Worm (Caenorhabditis elegans) whole organism, L2 larva: Measurements from ENCODE around the gene skpo-1.

Source experiments
- F13H6.1 ChIP-seq: sonication (generic microtip); optimal IDR thresholded peaks from 2 replicates; lab custom pipeline; 2016; ENCODE audit warnings: missing genetic modification characterization, missing compliant biosample characterization
- R02D3.7 ChIP-seq: fragments of 150-350 bp; optimal IDR thresholded peaks from 2 replicates; lab custom pipeline; 2014; ENCODE audit warnings: missing biosample characterization, missing genetic modification characterization
- Y55F3AM.14 ChIP-seq: fragments of 200-800 bp; sonication (Bioruptor generic); optimal IDR thresholded peaks from 2 replicates; lab custom pipeline; 2018; ENCODE audit warnings: mild to moderate bottlenecking, missing genetic modification characterization, missing compliant biosample characterization
- alr-1 ChIP-seq: fragments of 150-350 bp; optimal IDR thresholded peaks from 2 replicates; lab custom pipeline; 2014; ENCODE audit warnings: missing biosample characterization, missing genetic modification characterization
- aly-2 ChIP-seq: fragments of 150-350 bp; optimal IDR thresholded peaks from 2 replicates; lab custom pipeline; 2014; ENCODE audit warnings: missing biosample characterization, missing genetic modification characterization
- ama-1 ChIP-seq: fragments of 150-350 bp; optimal IDR thresholded peaks from 2 replicates; lab custom pipeline; 2018; ENCODE audit warnings: inconsistent platforms
- blmp-1 ChIP-seq: sonication (generic microtip); optimal IDR thresholded peaks from 2 replicates; lab custom pipeline; 2017; ENCODE audit warnings: missing genetic modification characterization, mild to moderate bottlenecking, missing compliant biosample characterization, antibody characterized with exemption, moderate library complexity; ENCODE audit not compliant: insufficient read depth
- ceh-16 ChIP-seq: fragments of 150-350 bp; optimal IDR thresholded peaks from 2 replicates; lab custom pipeline; 2014; ENCODE audit warnings: missing biosample characterization, missing genetic modification characterization
- ceh-82 ChIP-seq: fragments of 150-350 bp; optimal IDR thresholded peaks from 2 replicates; lab custom pipeline; 2014; ENCODE audit warnings: missing biosample characterization, missing genetic modification characterization
- crh-2 ChIP-seq: sonication (generic microtip); optimal IDR thresholded peaks from 2 replicates; lab custom pipeline; 2017; ENCODE audit warnings: missing biosample characterization, missing genetic modification characterization
- dmd-4 ChIP-seq: sonication (generic microtip); optimal IDR thresholded peaks from 2 replicates; lab custom pipeline; 2017; ENCODE audit warnings: missing biosample characterization, missing genetic modification characterization
- egl-27 ChIP-seq: sonication (generic microtip); optimal IDR thresholded peaks from 3 replicates; lab custom pipeline; 2017; ENCODE audit warnings: missing biosample characterization, missing genetic modification reagents, missing genetic modification characterization
- elt-3 ChIP-seq: sonication (generic microtip); optimal IDR thresholded peaks from 2 replicates; lab custom pipeline; 2017; ENCODE audit warnings: missing biosample characterization, missing genetic modification characterization
- fos-1 ChIP-seq: fragments of 150-350 bp; optimal IDR thresholded peaks from 2 replicates; lab custom pipeline; 2014; ENCODE audit warnings: missing biosample characterization, missing genetic modification characterization
- gmeb-1 ChIP-seq: fragments of 150-350 bp; optimal IDR thresholded peaks from 2 replicates; lab custom pipeline; 2014; ENCODE audit warnings: missing biosample characterization, missing genetic modification characterization
- lin-11 ChIP-seq: fragments of 150-350 bp; sonication (generic microtip); optimal IDR thresholded peaks from 2 replicates; lab custom pipeline; 2014; ENCODE audit warnings: missing biosample characterization, missing genetic modification characterization, inconsistent platforms, mixed read lengths
- lin-13 ChIP-seq: fragments of 150-350 bp; optimal IDR thresholded peaks from 2 replicates; lab custom pipeline; 2014; ENCODE audit warnings: missing biosample characterization, missing genetic modification reagents, missing genetic modification characterization
- lin-39 ChIP-seq: fragments of 150-350 bp; optimal IDR thresholded peaks from 2 replicates; lab custom pipeline; 2014; ENCODE audit warnings: missing biosample characterization, missing genetic modification reagents, missing genetic modification characterization
- lsy-2 ChIP-seq, 2 experiments: fragments of 150-350 bp in 1 of 2; sonication (generic microtip) in 1 of 2; optimal IDR thresholded peaks; 2 replicates each; lab custom pipeline; 2014 to 2017; ENCODE audit warnings: missing biosample characterization in 2 of 2, missing genetic modification characterization in 2 of 2
- mab-5 ChIP-seq: fragments of 150-350 bp; optimal IDR thresholded peaks from 2 replicates; lab custom pipeline; 2014; ENCODE audit warnings: missing biosample characterization, missing genetic modification characterization
- mbf-1 ChIP-seq: sonication (generic microtip); optimal IDR thresholded peaks from 2 replicates; lab custom pipeline; 2017; ENCODE audit warnings: missing biosample characterization, missing genetic modification characterization
- nhr-10 ChIP-seq: sonication (generic microtip); optimal IDR thresholded peaks from 2 replicates; lab custom pipeline; 2017; ENCODE audit warnings: missing biosample characterization, missing genetic modification characterization
- nhr-11 ChIP-seq: fragments of 150-350 bp; optimal IDR thresholded peaks from 2 replicates; lab custom pipeline; 2014; ENCODE audit warnings: missing biosample characterization, missing genetic modification characterization
- nhr-12 ChIP-seq: fragments of 150-350 bp; optimal IDR thresholded peaks from 2 replicates; lab custom pipeline; 2014; ENCODE audit warnings: missing biosample characterization, missing genetic modification characterization
- nhr-21 ChIP-seq: fragments of 150-350 bp; optimal IDR thresholded peaks from 2 replicates; lab custom pipeline; 2014; ENCODE audit warnings: missing biosample characterization, missing genetic modification characterization
- nhr-23 ChIP-seq: fragments of 150-350 bp; optimal IDR thresholded peaks from 2 replicates; lab custom pipeline; 2014; ENCODE audit warnings: missing biosample characterization, missing genetic modification reagents, missing genetic modification characterization
- nhr-237 ChIP-seq: fragments of 150-350 bp; optimal IDR thresholded peaks from 2 replicates; lab custom pipeline; 2014; ENCODE audit warnings: missing biosample characterization, missing genetic modification characterization
- nhr-6 ChIP-seq: fragments of 150-350 bp; optimal IDR thresholded peaks from 2 replicates; lab custom pipeline; 2014; ENCODE audit warnings: missing biosample characterization, missing genetic modification characterization
- peb-1 ChIP-seq: fragments of 150-350 bp; optimal IDR thresholded peaks from 2 replicates; lab custom pipeline; 2014; ENCODE audit warnings: missing biosample characterization, missing genetic modification characterization
- sem-4 ChIP-seq: fragments of 150-350 bp; optimal IDR thresholded peaks from 2 replicates; lab custom pipeline; 2014; ENCODE audit warnings: missing biosample characterization, missing genetic modification reagents, missing genetic modification characterization
- skn-1 ChIP-seq: sonication (generic microtip); optimal IDR thresholded peaks from 2 replicates; lab custom pipeline; 2017; ENCODE audit warnings: missing biosample characterization, missing genetic modification characterization
- sma-3 ChIP-seq: sonication (generic microtip); optimal IDR thresholded peaks from 2 replicates; lab custom pipeline; 2016; ENCODE audit warnings: missing genetic modification reagents, missing genetic modification characterization, missing compliant biosample characterization
- sma-9 ChIP-seq, 2 experiments: fragments of 150-350 bp in 1 of 2; sonication (generic microtip) in 1 of 2; optimal IDR thresholded peaks; 2 replicates each; lab custom pipeline; 2014 to 2016; ENCODE audit warnings: missing genetic modification characterization in 2 of 2, mild to moderate bottlenecking in 1 of 2, missing biosample characterization in 1 of 2, missing compliant biosample characterization in 1 of 2, missing genetic modification reagents in 1 of 2, moderate library complexity in 1 of 2
- unc-39 ChIP-seq: fragments of 150-350 bp; optimal IDR thresholded peaks from 2 replicates; lab custom pipeline; 2014; ENCODE audit warnings: missing biosample characterization, missing genetic modification characterization
- unc-55 ChIP-seq: fragments of 150-350 bp; sonication (generic microtip); optimal IDR thresholded peaks from 3 replicates; lab custom pipeline; 2014; ENCODE audit warnings: missing biosample characterization, missing genetic modification reagents, missing genetic modification characterization
- unc-62 ChIP-seq: fragments of 150-350 bp; optimal IDR thresholded peaks from 2 replicates; lab custom pipeline; 2014; ENCODE audit warnings: missing biosample characterization, missing genetic modification reagents, missing genetic modification characterization
- zag-1 ChIP-seq: fragments of 150-350 bp; optimal IDR thresholded peaks from 2 replicates; lab custom pipeline; 2014; ENCODE audit warnings: missing biosample characterization, missing genetic modification characterization
- ztf-1 ChIP-seq: fragments of 200-800 bp; sonication (Bioruptor generic); conservative IDR thresholded peaks from 2 replicates; pipeline ENCODE4 v1.3.6; 2022; ENCODE audit warnings: missing genetic modification characterization, missing compliant biosample characterization
- ztf-11 ChIP-seq: sonication (generic microtip); optimal IDR thresholded peaks from 2 replicates; lab custom pipeline; 2017; ENCODE audit warnings: missing biosample characterization, missing genetic modification characterization
- ztf-4 ChIP-seq: fragments of 150-350 bp; optimal IDR thresholded peaks from 2 replicates; lab custom pipeline; 2014; ENCODE audit warnings: missing biosample characterization, missing genetic modification characterization

The skpo-1 gene

DNA sequence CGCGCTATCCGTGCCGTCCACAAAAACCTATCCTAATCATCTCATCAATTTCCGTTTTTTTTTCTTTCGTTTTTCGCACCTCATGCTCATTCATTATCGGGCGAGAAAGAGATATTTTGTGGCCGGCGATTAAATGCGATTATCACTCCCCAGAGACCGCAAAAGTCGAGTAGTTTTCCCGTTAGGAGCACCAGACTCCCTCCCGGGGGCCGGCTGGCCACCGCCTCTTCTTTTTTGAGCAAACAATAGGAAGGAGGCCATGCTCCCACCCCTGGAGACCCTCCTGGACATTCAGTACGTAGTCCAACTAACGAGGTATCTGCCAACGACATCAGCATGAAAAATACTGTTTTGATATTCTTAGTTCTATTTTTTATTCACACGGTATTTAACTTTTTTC is 44.2 kb downstream of the skpo-1 start, which contains the start of gene M195.2:
Gene M195.2 (plus strand): TSS at position 301 of the 400 bp plus-strand sequence.
- no peak for TF ChIP-seq elt-3 (tag; lab: Kevin White, UChicago)
- TF ChIP-seq aly-2 (tag; lab: Kevin White, UChicago): no peak
- no peak for TF ChIP-seq sma-3 (GFP tag; lab: Kevin White, UChicago)
- TF ChIP-seq Y55F3AM.14 (GFP tag; lab: Kevin White, UChicago): no peak
- TF ChIP-seq R02D3.7 (tag; lab: Kevin White, UChicago): no peak
- TF ChIP-seq unc-55: no peak
- TF ChIP-seq ceh-82: no peak
- TF ChIP-seq nhr-10 (tag; lab: Kevin White, UChicago): no peak
- TF ChIP-seq nhr-237 (tag; lab: Kevin White, UChicago): no peak
- no peak for TF ChIP-seq skn-1 (tag; lab: Kevin White, UChicago)
- no peak for TF ChIP-seq F13H6.1 (tag; lab: Kevin White, UChicago)
- TF ChIP-seq lin-11 (tag; lab: Kevin White, UChicago): no peak
- TF ChIP-seq lin-13 (GFP tag; lab: Kevin White, UChicago): no peak
- no peak for TF ChIP-seq sem-4
- TF ChIP-seq ama-1: no peak
- TF ChIP-seq, all 48 proteins: peak for 0

DNA sequence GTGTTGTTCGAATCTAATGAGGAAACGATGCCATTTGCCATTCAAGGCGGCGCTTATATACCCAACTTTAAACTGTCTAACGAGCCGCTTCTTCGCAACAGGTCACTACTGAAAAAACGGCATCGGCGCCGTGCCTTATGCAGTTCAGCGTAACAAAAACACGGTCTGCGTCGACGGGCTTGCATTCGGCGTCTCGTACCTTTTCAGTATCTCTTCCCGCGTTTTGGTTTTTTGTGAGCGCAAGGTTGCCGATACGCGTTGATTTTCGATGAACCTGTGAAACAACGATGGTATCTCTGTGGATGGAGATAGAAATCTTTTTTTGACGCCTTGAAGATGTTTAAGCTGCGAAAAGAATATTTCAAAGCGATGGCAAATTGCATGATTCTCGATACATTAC is 45.3 kb downstream of the skpo-1 start, which contains the start of gene col-77:
Gene col-77 (minus strand): TSS at position 32 of the 400 bp plus-strand sequence.
- no peak for TF ChIP-seq nhr-23 (tag; lab: Kevin White, UChicago)
- TF ChIP-seq sma-3 (GFP tag; lab: Kevin White, UChicago): no peak
- no peak for TF ChIP-seq sma-9 (GFP tag; optimal IDR thresholded peaks at IDR 0.05; lab: Kevin White, UChicago)
- TF ChIP-seq sma-9 (tag; optimal IDR thresholded peaks at IDR 0.05; lab: Kevin White, UChicago): no peak
- TF ChIP-seq lin-39 (tag; lab: Kevin White, UChicago): no peak
- no peak for TF ChIP-seq fos-1 (tag; lab: Kevin White, UChicago)
- no peak for TF ChIP-seq nhr-237 (tag; lab: Kevin White, UChicago)
- no peak for TF ChIP-seq nhr-6 (tag; lab: Kevin White, UChicago)
- no peak for TF ChIP-seq unc-55
- TF ChIP-seq unc-62 (GFP tag; lab: Kevin White, UChicago): no peak
- TF ChIP-seq alr-1: no peak
- TF ChIP-seq blmp-1 (tag; lab: Kevin White, UChicago): no peak
- no peak for TF ChIP-seq mbf-1 (tag; lab: Kevin White, UChicago)
- no peak for TF ChIP-seq R02D3.7 (tag; lab: Kevin White, UChicago)
- TF ChIP-seq F13H6.1 (tag; lab: Kevin White, UChicago): no peak
- TF ChIP-seq crh-2 (tag; lab: Kevin White, UChicago): no peak
- TF ChIP-seq lsy-2 (tag; optimal IDR thresholded peaks at IDR 0.05; lab: Kevin White, UChicago): no peak
- no peak for TF ChIP-seq nhr-10 (tag; lab: Kevin White, UChicago)
- TF ChIP-seq gmeb-1 (tag; lab: Kevin White, UChicago): no peak

DNA sequence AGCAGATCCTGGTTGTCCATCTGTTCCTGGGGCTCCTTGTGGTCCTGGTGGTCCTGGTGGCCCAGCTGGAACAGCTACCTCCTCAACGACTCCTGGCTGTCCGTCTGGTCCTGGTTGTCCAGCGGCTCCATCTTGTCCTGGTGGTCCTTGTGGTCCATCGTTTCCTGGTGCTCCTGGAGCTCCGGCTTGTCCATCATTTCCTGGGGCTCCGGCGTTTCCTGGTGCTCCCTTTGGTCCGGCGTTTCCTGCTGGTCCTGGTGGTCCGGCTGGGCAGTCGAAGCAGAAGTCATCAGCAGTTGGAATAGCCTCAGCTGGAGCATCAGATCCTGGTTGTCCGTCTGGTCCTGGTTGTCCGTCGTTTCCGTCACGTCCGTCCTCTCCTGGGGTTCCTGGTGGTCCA is 46.2 kb downstream of the skpo-1 start:
- TF ChIP-seq dmd-4 (tag; lab: Kevin White, UChicago) (no peak), nhr-6 (tag; lab: Kevin White, UChicago) (no peak), lsy-2 (tag; optimal IDR thresholded peaks at IDR 0.05; lab: Kevin White, UChicago) (no peak), ztf-11 (tag; lab: Kevin White, UChicago) (no peak), egl-27 (tag; lab: Kevin White, UChicago) (no peak), peb-1 (tag; lab: Kevin White, UChicago) (no peak), nhr-11 (tag; lab: Kevin White, UChicago) (no peak), crh-2 (tag; lab: Kevin White, UChicago) (no peak), aly-2 (tag; lab: Kevin White, UChicago) (no peak), gmeb-1 (tag; lab: Kevin White, UChicago) (no peak), ztf-4 (tag; lab: Kevin White, UChicago) (no peak), nhr-23 (tag; lab: Kevin White, UChicago) (no peak), fos-1 (tag; lab: Kevin White, UChicago) (no peak)
- TF ChIP-seq, all 48 proteins: peak for 0

DNA sequence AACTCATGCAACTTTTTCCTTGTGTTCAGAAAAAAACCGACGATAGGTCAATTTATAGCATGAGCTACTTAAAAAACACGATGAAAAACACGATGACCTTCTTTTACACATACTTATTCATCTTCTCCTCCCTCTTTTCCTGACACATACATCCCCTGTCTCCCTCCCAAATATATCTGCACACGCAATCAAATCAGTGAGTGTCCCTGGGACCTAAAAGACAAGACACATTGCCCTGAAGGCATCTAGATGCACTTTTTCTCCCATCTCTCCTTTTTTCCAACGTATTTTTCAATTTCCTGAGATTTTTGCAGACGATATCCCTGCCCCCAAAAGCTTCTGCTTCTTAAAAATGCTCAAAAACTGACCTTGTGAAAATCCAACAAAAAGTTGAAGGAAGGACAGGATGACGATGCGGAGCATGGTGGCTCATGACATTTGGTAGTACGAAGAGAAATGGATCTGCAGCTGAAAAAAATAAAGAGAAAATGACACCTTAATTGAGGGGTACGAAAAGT is 50.4 kb downstream of the skpo-1 start, which contains the start of gene C26D10.6:
Gene C26D10.6 (minus strand): TSS at position 468 of the 518 bp plus-strand sequence.
- TF ChIP-seq nhr-21 (tag; lab: Kevin White, UChicago) (no peak), unc-39 (tag; lab: Kevin White, UChicago) (no peak), lin-13 (GFP tag; lab: Kevin White, UChicago) (no peak), ztf-1 (GFP tag; lab: Robert Waterston, UW) (no peak), blmp-1 (tag; lab: Kevin White, UChicago) (no peak), crh-2 (tag; lab: Kevin White, UChicago) (no peak), ceh-16 (tag; lab: Kevin White, UChicago) (no peak), nhr-12 (no peak), zag-1 (tag; lab: Kevin White, UChicago) (no peak), F13H6.1 (tag; lab: Kevin White, UChicago) (no peak), mab-5 (tag; lab: Kevin White, UChicago) (no peak), gmeb-1 (tag; lab: Kevin White, UChicago) (no peak), nhr-10 (tag; lab: Kevin White, UChicago) (no peak)
